Fruit fly (Drosophila melanogaster): ENCODE results near the gene Dys.

Dys gene

DNA sequence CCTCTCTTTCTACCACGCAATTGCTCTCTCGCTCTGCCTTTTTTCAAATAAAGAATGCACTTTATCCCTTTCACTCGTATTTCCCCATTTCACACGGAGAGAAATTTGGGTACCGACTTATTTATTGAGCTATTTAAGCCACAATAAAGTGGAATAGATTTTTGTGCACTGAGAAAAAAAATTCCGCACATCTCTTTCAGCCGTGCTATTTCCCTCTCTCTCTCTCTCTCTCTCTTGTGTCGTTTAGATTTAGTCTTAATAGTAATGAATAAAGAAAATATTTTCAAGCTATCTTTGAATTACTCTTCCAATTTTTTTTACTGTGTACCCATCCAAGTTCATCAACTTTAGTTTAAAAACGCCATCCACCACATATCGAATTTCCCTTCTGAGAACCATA, 162.7 kb downstream of the Dys start (continued):
- no peak for TF ChIP-seq MESR4 (GFP tag; optimal IDR thresholded peaks at IDR 0.05)
- no peak for TF ChIP-seq p53 (GFP tag; optimal IDR thresholded peaks at IDR 0.05)
- peak; percentile 45 for TF ChIP-seq sob (GFP tag; IDR thresholded peaks at IDR 0.05)
- TF ChIP-seq CG9609 (GFP tag; optimal IDR thresholded peaks at IDR 0.05), result peak; percentile 25
- no peak for TF ChIP-seq Dfd (GFP tag; optimal IDR thresholded peaks at IDR 0.05)
- no peak for TF ChIP-seq sug (tag; optimal IDR thresholded peaks at IDR 0.05)
- TF ChIP-seq CG17568 (GFP tag; optimal IDR thresholded peaks at IDR 0.05), result peak; percentile 10
- TF ChIP-seq dmrt99B (tag; optimal IDR thresholded peaks at IDR 0.05), result peak; percentile 69
- TF ChIP-seq hb (GFP tag; IDR thresholded peaks at IDR 0.05; ENCODE audit: partially characterized antibody), result no peak
- TF ChIP-seq CG3281 (GFP tag; optimal IDR thresholded peaks at IDR 0.05), result peak; percentile 6
- TF ChIP-seq CG6654 (GFP tag; optimal IDR thresholded peaks at IDR 0.05), result no peak
- TF ChIP-seq CHES-1-like (GFP tag; optimal IDR thresholded peaks at IDR 0.05), result peak; percentile 31
- no peak for TF ChIP-seq h (optimal IDR thresholded peaks at IDR 0.05)
- TF ChIP-seq ac (GFP tag; optimal IDR thresholded peaks at IDR 0.05), result no peak
- no peak for TF ChIP-seq disco-r (GFP tag; optimal IDR thresholded peaks at IDR 0.05)
- peak; percentile 64 for TF ChIP-seq CG2712 (tag; optimal IDR thresholded peaks at IDR 0.05)
- peak; percentile 44 for TF ChIP-seq Atf3 (GFP tag; optimal IDR thresholded peaks at IDR 0.05)
- peak in 1 of 2 experiments; percentile 61 for TF ChIP-seq Hr51 (GFP tag; optimal IDR thresholded peaks at IDR 0.05)
- TF ChIP-seq CG4328 (GFP tag; optimal IDR thresholded peaks at IDR 0.05), result no peak
- TF ChIP-seq ATbp (GFP tag; optimal IDR thresholded peaks at IDR 0.05), result peak; percentile 50
- peak; percentile 62 for TF ChIP-seq fd96Cb (tag; optimal IDR thresholded peaks at IDR 0.05)
- TF ChIP-seq CG2116 (GFP tag; optimal IDR thresholded peaks at IDR 0.05), result peak; percentile 1
- peak; percentile 54 for TF ChIP-seq CG6689 (GFP tag; IDR thresholded peaks at IDR 0.05)
- peak; percentile 65 for TF ChIP-seq CG10366 (GFP tag; IDR thresholded peaks at IDR 0.05)
- no peak for TF ChIP-seq chinmo (GFP tag; IDR thresholded peaks at IDR 0.05; ENCODE audit: partially characterized antibody)
- TF ChIP-seq salm (tag; optimal IDR thresholded peaks at IDR 0.05), result peak; percentile 34
- no peak for TF ChIP-seq CG3995 (GFP tag; optimal IDR thresholded peaks at IDR 0.05)
- TF ChIP-seq toy (GFP tag; IDR thresholded peaks at IDR 0.05), result no peak
- TF ChIP-seq CG10565 (GFP tag; optimal IDR thresholded peaks at IDR 0.05), result no peak
- TF ChIP-seq H15 (GFP tag; IDR thresholded peaks at IDR 0.05), result no peak
- no peak for TF ChIP-seq CG33557 (GFP tag; optimal IDR thresholded peaks at IDR 0.05)
- TF ChIP-seq CG5245 (GFP tag; optimal IDR thresholded peaks at IDR 0.05), result peak; percentile 45
- peak; percentile 32 for TF ChIP-seq cato (GFP tag; optimal IDR thresholded peaks at IDR 0.05; ENCODE audit: borderline replicate concordance)
- peak; percentile 19 for TF ChIP-seq CG3163 (GFP tag; optimal IDR thresholded peaks at IDR 0.05)
- TF ChIP-seq slbo (GFP tag; IDR thresholded peaks at IDR 0.05), result peak; percentile 69
- TF ChIP-seq dpn (GFP tag; optimal IDR thresholded peaks at IDR 0.05), result peak; percentile 53 to 60
- peak; percentile 27; the same call in 1 of the 2 replicates for TF ChIP-seq peb (GFP tag; IDR thresholded peaks at IDR 0.05)
- TF ChIP-seq nerfin-2 (GFP tag; IDR thresholded peaks at IDR 0.05; ENCODE audit: partially characterized antibody), result no peak
- no peak for TF ChIP-seq da (GFP tag; optimal IDR thresholded peaks at IDR 0.05)
- TF ChIP-seq Ada2b (GFP tag; IDR thresholded peaks at IDR 0.05), result peak; percentile 75
- peak; percentile 38; the same call in 1 of the 2 replicates for TF ChIP-seq wor (GFP tag; IDR thresholded peaks at IDR 0.05)
- TF ChIP-seq pb (GFP tag; optimal IDR thresholded peaks at IDR 0.05), result peak; percentile 54
- peak; percentile 58 for TF ChIP-seq Abd-B (GFP tag; optimal IDR thresholded peaks at IDR 0.05)
- 0 out of 2 replicates have a peak, but pooled peaks have one; percentile 36 for TF ChIP-seq Nf-YA (GFP tag; IDR thresholded peaks at IDR 0.05)
- no peak for TF ChIP-seq ab (GFP tag; optimal IDR thresholded peaks at IDR 0.05)
- no peak for TF ChIP-seq Oaz (GFP tag; IDR thresholded peaks at IDR 0.05)
- TF ChIP-seq B-H2 (GFP tag; optimal IDR thresholded peaks at IDR 0.05), result no peak
- TF ChIP-seq CG4282 (GFP tag; optimal IDR thresholded peaks at IDR 0.05), result no peak
- peak; percentile 19 for TF ChIP-seq trh (GFP tag; optimal IDR thresholded peaks at IDR 0.05)
- no peak for TF ChIP-seq CG10431 (GFP tag; optimal IDR thresholded peaks at IDR 0.05)
- TF ChIP-seq Antp (GFP tag; optimal IDR thresholded peaks at IDR 0.05), result peak; percentile 43
- peak; percentile 60; the same call in 1 of the 2 replicates for TF ChIP-seq Rx (GFP tag; IDR thresholded peaks at IDR 0.05)
